Fruit fly (Drosophila melanogaster) whole organism, embryonic: Measurements from ENCODE around the gene dtn.

Source experiments
- CG1024 ChIP-seq: fragments of 200-800 bp; sonication (Bioruptor generic); IDR thresholded peaks from 2 replicates; pipeline ENCODE4 v1.3.6; 2022; ENCODE audit warnings: missing biosample characterization, missing genetic modification characterization
- CG12942 ChIP-seq: fragments of 200-800 bp; sonication (Bioruptor generic); optimal IDR thresholded peaks from 3 replicates; lab custom pipeline; 2016; ENCODE audit warnings: missing biosample characterization, missing genetic modification characterization
- CG14050 ChIP-seq: fragments of 200-800 bp; sonication (Bioruptor generic); IDR thresholded peaks from 3 replicates; pipeline ENCODE4 v1.3.6; 2022; ENCODE audit warnings: missing biosample characterization, missing genetic modification characterization
- CG17612 ChIP-seq: fragments of 200-800 bp; sonication (Bioruptor generic); IDR thresholded peaks from 2 replicates; pipeline ENCODE4 v1.3.6; 2022; ENCODE audit warnings: missing biosample characterization, missing genetic modification characterization
- CG18476 ChIP-seq: fragments of 200-800 bp; sonication (Bioruptor generic); optimal IDR thresholded peaks from 2 replicates; lab custom pipeline; 2016; ENCODE audit warnings: missing biosample characterization, mild to moderate bottlenecking, missing genetic modification characterization
- CG2199 ChIP-seq: fragments of 200-800 bp; sonication (Bioruptor generic); IDR thresholded peaks from 3 replicates; pipeline ENCODE4 v1.3.6; 2022; ENCODE audit warnings: missing biosample characterization, missing genetic modification characterization
- CG31388 ChIP-seq: fragments of 200-800 bp; sonication (Bioruptor generic); optimal IDR thresholded peaks from 2 replicates; lab custom pipeline; 2016; ENCODE audit warnings: missing biosample characterization, missing genetic modification characterization
- CG3281 ChIP-seq: fragments of 200-800 bp; sonication (Bioruptor generic); optimal IDR thresholded peaks from 3 replicates; lab custom pipeline; 2017; ENCODE audit warnings: missing biosample characterization, mild to moderate bottlenecking, missing genetic modification characterization
- CG34376 ChIP-seq: fragments of 200-800 bp; sonication (Bioruptor generic); optimal IDR thresholded peaks from 2 replicates; lab custom pipeline; 2018; ENCODE audit warnings: missing biosample characterization, mild to moderate bottlenecking, missing genetic modification characterization
- CG6689 ChIP-seq: fragments of 200-800 bp; sonication (Bioruptor generic); IDR thresholded peaks from 2 replicates; pipeline ENCODE4 v1.3.6; 2022; ENCODE audit warnings: missing biosample characterization, missing genetic modification characterization
- CG6765 ChIP-seq: fragments of 200-800 bp; sonication (Bioruptor generic); optimal IDR thresholded peaks from 3 replicates; lab custom pipeline; 2017; ENCODE audit warnings: missing biosample characterization, mild to moderate bottlenecking, missing genetic modification characterization
- CG7786 ChIP-seq: fragments of 200-800 bp; sonication (Bioruptor generic); optimal IDR thresholded peaks from 2 replicates; lab custom pipeline; 2016; ENCODE audit warnings: missing biosample characterization, missing genetic modification characterization
- CG9727 ChIP-seq: fragments of 200-800 bp; sonication (Bioruptor generic); optimal IDR thresholded peaks from 3 replicates; lab custom pipeline; 2017; ENCODE audit warnings: missing biosample characterization, mild to moderate bottlenecking, missing genetic modification characterization
- CG9876 ChIP-seq: fragments of 200-800 bp; sonication (Bioruptor generic); optimal IDR thresholded peaks from 2 replicates; lab custom pipeline; 2016; ENCODE audit warnings: missing biosample characterization, missing genetic modification characterization
- CoRest ChIP-seq: fragments of 200-800 bp; sonication (Bioruptor generic); optimal IDR thresholded peaks from 3 replicates; lab custom pipeline; 2018; ENCODE audit warnings: missing biosample characterization, mild to moderate bottlenecking, missing genetic modification characterization, moderate library complexity
- Dp ChIP-seq: fragments of 200-800 bp; sonication (Bioruptor generic); optimal IDR thresholded peaks from 2 replicates; lab custom pipeline; 2018; ENCODE audit warnings: missing biosample characterization, mild to moderate bottlenecking, missing genetic modification characterization, moderate library complexity
- Eip74EF ChIP-seq, 2 experiments: fragments of 200-800 bp in 1 of 2; fragments of >200 bp in 1 of 2; sonication (Bioruptor generic) in 1 of 2; optimal IDR thresholded peaks; 2 replicates each; lab custom pipeline; 2017 to 2019; ENCODE audit warnings: missing biosample characterization in 2 of 2, missing genetic modification characterization in 2 of 2, mild to moderate bottlenecking in 1 of 2, moderate library complexity in 1 of 2
- Ets65A ChIP-seq: fragments of 200-800 bp; sonication (Bioruptor generic); peaks from one replicate; lab custom pipeline; 2016; ENCODE audit warnings: missing biosample characterization, missing genetic modification characterization
- Mad ChIP-seq: fragments of 200-800 bp; sonication (Bioruptor generic); optimal IDR thresholded peaks from 2 replicates; lab custom pipeline; 2016; ENCODE audit warnings: missing biosample characterization, missing genetic modification characterization
- NC2α ChIP-seq: fragments of 200-800 bp; sonication (Bioruptor generic); optimal IDR thresholded peaks from 2 replicates; lab custom pipeline; 2016; ENCODE audit warnings: missing biosample characterization, missing genetic modification characterization
- Neu2 ChIP-seq: fragments of 200-800 bp; sonication (Bioruptor generic); optimal IDR thresholded peaks from 3 replicates; lab custom pipeline; 2016; ENCODE audit warnings: missing biosample characterization, missing genetic modification characterization, borderline replicate concordance
- Nf-YC ChIP-seq: fragments of 200-800 bp; optimal IDR thresholded peaks from 3 replicates; lab custom pipeline; 2019; ENCODE audit warnings: missing biosample characterization, mild to moderate bottlenecking, missing genetic modification characterization, moderate library complexity
- Rfx ChIP-seq: fragments of 200-800 bp; sonication (Bioruptor generic); IDR thresholded peaks from 2 replicates; pipeline ENCODE4 v1.3.6; 2022; ENCODE audit warnings: missing biosample characterization, missing genetic modification characterization
- Sry-δ ChIP-seq: fragments of 200-800 bp; sonication (Bioruptor generic); optimal IDR thresholded peaks from 2 replicates; lab custom pipeline; 2016; ENCODE audit warnings: missing biosample characterization, missing genetic modification characterization
- Taf1 ChIP-seq: fragments of 200-800 bp; sonication (Bioruptor generic); IDR thresholded peaks from 2 replicates; pipeline ENCODE4 v1.3.6; 2022; ENCODE audit warnings: missing biosample characterization, missing genetic modification characterization
- Vsx1 ChIP-seq: fragments of 200-800 bp; sonication (Bioruptor generic); optimal IDR thresholded peaks from 2 replicates; lab custom pipeline; 2017; ENCODE audit warnings: missing biosample characterization, mild to moderate bottlenecking, missing genetic modification characterization, missing genetic modification reagents
- Xrp1 ChIP-seq: fragments of 200-800 bp; sonication (Bioruptor generic); IDR thresholded peaks from 2 replicates; pipeline ENCODE4 v1.3.6; 2022; ENCODE audit warnings: missing biosample characterization, missing genetic modification characterization
- ato ChIP-seq: fragments of 200-800 bp; sonication (Bioruptor generic); IDR thresholded peaks from 2 replicates; pipeline ENCODE4 v1.3.6; 2022; ENCODE audit warnings: missing biosample characterization, missing genetic modification characterization; ENCODE audit not compliant: partially characterized antibody
- croc ChIP-seq: fragments of 200-800 bp; sonication (Bioruptor generic); conservative IDR thresholded peaks from 3 replicates; pipeline ENCODE4 v1.3.6; 2022; ENCODE audit warnings: missing biosample characterization, missing genetic modification characterization
- dm ChIP-seq: fragments of 200-800 bp; sonication (Bioruptor generic); optimal IDR thresholded peaks from 3 replicates; lab custom pipeline; 2016; ENCODE audit warnings: missing biosample characterization, missing genetic modification characterization
- ewg ChIP-seq: fragments of 200-800 bp; sonication (Bioruptor generic); optimal IDR thresholded peaks from 3 replicates; lab custom pipeline; 2017; ENCODE audit warnings: mild to moderate bottlenecking, missing biosample characterization, missing genetic modification reagents, missing genetic modification characterization
- fd102C ChIP-seq: fragments of 200-800 bp; sonication (Bioruptor generic); optimal IDR thresholded peaks from 2 replicates; lab custom pipeline; 2018; ENCODE audit warnings: missing biosample characterization, mild to moderate bottlenecking, missing genetic modification characterization, moderate library complexity
- fd96Cb ChIP-seq: fragments of 200-800 bp; sonication (Bioruptor generic); optimal IDR thresholded peaks from 2 replicates; lab custom pipeline; 2018; ENCODE audit warnings: missing biosample characterization, mild to moderate bottlenecking, missing genetic modification characterization, moderate library complexity
- ftz-f1 ChIP-seq: fragments of 200-800 bp; sonication (Bioruptor generic); optimal IDR thresholded peaks from 2 replicates; lab custom pipeline; 2016; ENCODE audit warnings: missing biosample characterization, missing genetic modification characterization
- gcm ChIP-seq: fragments of 200-800 bp; sonication (Bioruptor generic); optimal IDR thresholded peaks from 2 replicates; lab custom pipeline; 2019; ENCODE audit warnings: missing biosample characterization, mild to moderate bottlenecking, missing genetic modification characterization, moderate library complexity
- gem ChIP-seq: fragments of 200-800 bp; sonication (Bioruptor generic); optimal IDR thresholded peaks from 2 replicates; lab custom pipeline; 2019; ENCODE audit warnings: missing biosample characterization, mild to moderate bottlenecking, missing genetic modification characterization, moderate library complexity
- ind ChIP-seq: fragments of 200-800 bp; sonication (Bioruptor generic); optimal IDR thresholded peaks from 3 replicates; lab custom pipeline; 2016; ENCODE audit warnings: missing biosample characterization, missing genetic modification characterization
- kni ChIP-seq: fragments of 200-800 bp; sonication (Bioruptor generic); optimal IDR thresholded peaks from 3 replicates; lab custom pipeline; 2017; ENCODE audit warnings: mild to moderate bottlenecking, missing biosample characterization, missing genetic modification reagents, missing genetic modification characterization
- lov ChIP-seq, 2 experiments: fragments of 200-800 bp in 1 of 2; fragments of >200 bp in 1 of 2; sonication (Bioruptor generic) in 1 of 2; IDR thresholded peaks in 1 of 2; optimal IDR thresholded peaks in 1 of 2; 2 replicates in 1 of 2; 3 replicates in 1 of 2; pipeline versions ENCODE4 v1.3.6 to Lab custom; 2017 to 2022; ENCODE audit warnings: missing biosample characterization in 1 of 2, missing genetic modification characterization in 1 of 2
- luna ChIP-seq: fragments of 200-800 bp; sonication (Bioruptor generic); optimal IDR thresholded peaks from 2 replicates; lab custom pipeline; 2016; ENCODE audit warnings: missing biosample characterization, missing genetic modification characterization
- nom ChIP-seq: fragments of 200-800 bp; sonication (Bioruptor generic); optimal IDR thresholded peaks from 2 replicates; lab custom pipeline; 2017; ENCODE audit warnings: missing biosample characterization, missing genetic modification characterization, mild to moderate bottlenecking, moderate library complexity, missing genetic modification reagents
- odd ChIP-seq: fragments of 200-800 bp; sonication (Bioruptor generic); optimal IDR thresholded peaks from 2 replicates; lab custom pipeline; 2017; ENCODE audit warnings: missing biosample characterization, mild to moderate bottlenecking, missing genetic modification characterization
- rib ChIP-seq: fragments of 200-800 bp; sonication (Bioruptor generic); IDR thresholded peaks from 2 replicates; pipeline ENCODE4 v1.3.6; 2022; ENCODE audit warnings: missing biosample characterization, missing genetic modification characterization
- run ChIP-seq: fragments of 200-800 bp; sonication (Bioruptor generic); optimal IDR thresholded peaks from 3 replicates; lab custom pipeline; 2018; ENCODE audit warnings: missing biosample characterization, mild to moderate bottlenecking, missing genetic modification characterization
- shn ChIP-seq: fragments of 200-800 bp; sonication (Bioruptor generic); optimal IDR thresholded peaks from 3 replicates; lab custom pipeline; 2016; ENCODE audit warnings: missing biosample characterization, missing genetic modification characterization
- slbo ChIP-seq: fragments of 200-800 bp; sonication (Bioruptor generic); IDR thresholded peaks from 2 replicates; pipeline ENCODE4 v1.3.6; 2022; ENCODE audit warnings: missing biosample characterization, missing genetic modification characterization
- so ChIP-seq: fragments of 200-800 bp; sonication (Bioruptor generic); IDR thresholded peaks from 3 replicates; pipeline ENCODE4 v1.3.6; 2022; ENCODE audit warnings: missing biosample characterization, missing genetic modification characterization
- sqz ChIP-seq: fragments of 200-800 bp; sonication (Bioruptor generic); optimal IDR thresholded peaks from 3 replicates; lab custom pipeline; 2018; ENCODE audit warnings: missing biosample characterization, mild to moderate bottlenecking, missing genetic modification characterization
- sr ChIP-seq: fragments of 200-800 bp; sonication (Bioruptor generic); IDR thresholded peaks from 3 replicates; pipeline ENCODE4 v1.3.6; 2022; ENCODE audit warnings: missing biosample characterization, missing genetic modification characterization
- tll ChIP-seq, 2 experiments: fragments of 200-800 bp in 1 of 2; fragments of >200 bp in 1 of 2; sonication (Bioruptor generic) in 1 of 2; optimal IDR thresholded peaks; 2 replicates each; lab custom pipeline; 2017 to 2019; ENCODE audit warnings: missing biosample characterization in 2 of 2, missing genetic modification characterization in 2 of 2, mild to moderate bottlenecking in 1 of 2, moderate library complexity in 1 of 2

dtn gene

DNA sequence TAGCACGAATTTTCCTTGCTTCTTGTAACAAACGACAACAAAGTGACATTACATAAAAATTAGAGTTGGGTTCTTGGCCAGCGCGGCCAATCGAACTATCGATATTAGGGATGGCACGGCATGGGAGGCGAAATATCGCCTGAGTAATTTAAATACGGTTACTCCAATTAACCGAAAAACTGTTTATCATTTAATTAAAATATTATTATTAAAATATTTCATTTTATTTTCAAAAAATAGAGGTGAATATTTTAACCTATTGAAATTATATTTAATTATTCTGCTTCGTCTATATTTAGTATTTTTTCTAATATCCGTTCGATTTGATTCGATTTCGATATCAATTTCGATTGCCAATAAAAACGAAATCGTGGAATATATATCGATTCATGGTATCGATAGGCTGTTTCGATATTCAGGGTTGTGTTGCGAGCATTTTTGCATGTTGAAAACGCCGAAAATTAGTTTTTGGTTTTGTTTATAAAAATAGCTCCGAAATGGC, 30.0 kb downstream of the dtn start, which contains the start of the genes Rbcn-3A and Spx (continued):
- TF ChIP-seq sr (GFP tag; lab: Robert Waterston, UW) (no peak), CG7786 (GFP tag; lab: Kevin White, UChicago) (no peak), CG9727 (GFP tag; lab: Kevin White, UChicago) (peak; percentile 32), CG17612 (GFP tag; lab: Robert Waterston, UW) (no peak), fd96Cb (tag; lab: Kevin White, UChicago) (no peak), Mad (no peak), CG14050 (GFP tag; lab: Robert Waterston, UW) (no peak), so (no peak), lov (optimal IDR thresholded peaks at IDR 0.05; lab: Kevin White, UChicago) (no peak), lov (GFP tag; IDR thresholded peaks at IDR 0.05; lab: Robert Waterston, UW) (no peak), shn (GFP tag; lab: Kevin White, UChicago) (no peak), Sry-δ (GFP tag; lab: Kevin White, UChicago) (peak; percentile 81), CG31388 (no peak), CoRest (tag; lab: Kevin White, UChicago) (peak; percentile 69), CG1024 (GFP tag; lab: Robert Waterston, UW) (no peak), NC2α (GFP tag; lab: Kevin White, UChicago) (no peak), kni (GFP tag; lab: Kevin White, UChicago) (no peak), sqz (no peak), rib (GFP tag; lab: Robert Waterston, UW) (no peak), nom (GFP tag; lab: Kevin White, UChicago) (no peak), CG3281 (GFP tag; lab: Kevin White, UChicago) (no peak), run (tag; lab: Kevin White, UChicago) (no peak), Dp (GFP tag; lab: Kevin White, UChicago) (peak; percentile 35), gem (peak; percentile 61), Xrp1 (peak; percentile 5; the same call in 1 of the 2 replicates), dm (no peak), Ets65A (peak; percentile 9), ato (GFP tag; lab: Robert Waterston, UW) (peak; percentile 70; the same call in 1 of the 2 replicates), Taf1 (GFP tag; lab: Robert Waterston, UW) (no peak), CG12942 (GFP tag; lab: Kevin White, UChicago) (peak; percentile 3), CG6765 (GFP tag; lab: Kevin White, UChicago) (no peak), luna (GFP tag; lab: Kevin White, UChicago) (no peak), CG34376 (GFP tag; lab: Kevin White, UChicago) (no peak), fd102C (GFP tag; lab: Kevin White, UChicago) (no peak), Rfx (GFP tag; lab: Robert Waterston, UW) (no peak), ewg (GFP tag; lab: Kevin White, UChicago) (no peak), CG9876 (GFP tag; lab: Kevin White, UChicago) (no peak), gcm (peak; percentile 21), Nf-YC (tag; lab: Kevin White, UChicago) (peak; percentile 50), ftz-f1 (GFP tag; lab: Kevin White, UChicago) (no peak), croc (GFP tag; lab: Robert Waterston, UW) (no peak), CG6689 (GFP tag; lab: Robert Waterston, UW) (no peak), Eip74EF (GFP tag; optimal IDR thresholded peaks at IDR 0.05; lab: Kevin White, UChicago) (no peak), CG2199 (GFP tag; lab: Robert Waterston, UW) (no peak), ind (peak; percentile 32), CG18476 (GFP tag; lab: Kevin White, UChicago) (no peak), Vsx1 (GFP tag; lab: Kevin White, UChicago) (no peak), odd (GFP tag; lab: Kevin White, UChicago) (no peak), Neu2 (no peak), slbo (GFP tag; lab: Robert Waterston, UW) (peak; percentile 69), tll (GFP tag; optimal IDR thresholded peaks at IDR 0.05; lab: Kevin White, UChicago) (no peak)
